Fruit fly (Drosophila melanogaster) whole organism: Measurements from ENCODE around the gene osk.

Experiments used
- CG8478 ChIP-seq: fragments of >200 bp; optimal IDR thresholded peaks from 2 replicates; lab custom pipeline; 2018; ENCODE audit warnings: inconsistent platforms
- Dll ChIP-seq: fragments of >200 bp; optimal IDR thresholded peaks from 2 replicates; lab custom pipeline; 2017
- EcR ChIP-seq, 2 experiments: fragments of >200 bp; optimal IDR thresholded peaks; 2 replicates each; lab custom pipeline; 2017; ENCODE audit warnings: missing biosample characterization in 2 of 2, missing genetic modification characterization in 2 of 2, missing genetic modification reagents in 2 of 2
- pan ChIP-seq: fragments of >200 bp; optimal IDR thresholded peaks from 2 replicates; lab custom pipeline; 2017
- psq ChIP-seq: fragments of >200 bp; optimal IDR thresholded peaks from 2 replicates; lab custom pipeline; 2017
- usp ChIP-seq: fragments of >200 bp; optimal IDR thresholded peaks from 2 replicates; lab custom pipeline; 2017; ENCODE audit warnings: missing biosample characterization, missing genetic modification characterization, mixed read lengths

osk gene

dm6 chr3R:8921880-8922279 is 13.0 kb upstream of the osk start:
- no peak for TF ChIP-seq EcR (GFP tag; optimal IDR thresholded peaks at IDR 0.05; lab: Kevin White, UChicago)
- TF ChIP-seq pan (lab: Kevin White, UChicago) = no peak
- TF ChIP-seq usp = no peak
- no peak for TF ChIP-seq Dll (lab: Kevin White, UChicago)
- no peak for TF ChIP-seq psq (lab: Kevin White, UChicago)
- TF ChIP-seq CG8478 (lab: Kevin White, UChicago) = no peak

dm6 chr3R:8922617-8923242 is 12.2 kb upstream of the osk start:
- TF ChIP-seq Dll (lab: Kevin White, UChicago) (no peak), CG8478 (lab: Kevin White, UChicago) (no peak), psq (lab: Kevin White, UChicago) (no peak), pan (lab: Kevin White, UChicago) (no peak), usp (no peak), EcR (GFP tag; optimal IDR thresholded peaks at IDR 0.05; lab: Kevin White, UChicago) (no peak)

- TF ChIP-seq psq (lab: Kevin White, UChicago) = no peak
- no peak for TF ChIP-seq usp
- TF ChIP-seq CG8478 (lab: Kevin White, UChicago) = no peak
- TF ChIP-seq Dll (lab: Kevin White, UChicago) = no peak
- no peak for TF ChIP-seq pan (lab: Kevin White, UChicago)
Measured at dm6 chr3R:8923774-8924369, 11.1 kb upstream of the osk start.

- no peak for TF ChIP-seq pan (lab: Kevin White, UChicago)
- no peak for TF ChIP-seq Dll (lab: Kevin White, UChicago)
- TF ChIP-seq psq (lab: Kevin White, UChicago) = no peak
- no peak for TF ChIP-seq usp
- TF ChIP-seq EcR (GFP tag; optimal IDR thresholded peaks at IDR 0.05; lab: Kevin White, UChicago) = no peak
- no peak for TF ChIP-seq CG8478 (lab: Kevin White, UChicago)
Measured at dm6 chr3R:8925924-8926553, 8.9 kb upstream of the osk start.

dm6 chr3R:8926554-8926951 is 8.4 kb upstream of the osk start:
- no peak for TF ChIP-seq psq (lab: Kevin White, UChicago)
- TF ChIP-seq EcR (GFP tag; optimal IDR thresholded peaks at IDR 0.05; lab: Kevin White, UChicago) = peak in 1 of 2 experiments; percentile 46

dm6 chr3R:8927052-8927816 is 7.7 kb upstream of the osk start:
- TF ChIP-seq CG8478 (lab: Kevin White, UChicago) = no peak
- no peak for TF ChIP-seq usp
- no peak for TF ChIP-seq EcR (GFP tag; optimal IDR thresholded peaks at IDR 0.05; lab: Kevin White, UChicago)
- no peak for TF ChIP-seq Dll (lab: Kevin White, UChicago)
- no peak for TF ChIP-seq psq (lab: Kevin White, UChicago)
- no peak for TF ChIP-seq pan (lab: Kevin White, UChicago)

- peak in 1 of 2 experiments; percentile 26 for TF ChIP-seq EcR (GFP tag; optimal IDR thresholded peaks at IDR 0.05; lab: Kevin White, UChicago)
- TF ChIP-seq psq (lab: Kevin White, UChicago) = no peak
Measured at dm6 chr3R:8927817-8928625, 6.9 kb upstream of the osk start.

- no peak for TF ChIP-seq Dll (lab: Kevin White, UChicago)
- no peak for TF ChIP-seq psq (lab: Kevin White, UChicago)
- TF ChIP-seq pan (lab: Kevin White, UChicago) = no peak
- TF ChIP-seq EcR (GFP tag; optimal IDR thresholded peaks at IDR 0.05; lab: Kevin White, UChicago) = no peak
- no peak for TF ChIP-seq CG8478 (lab: Kevin White, UChicago)
- TF ChIP-seq usp = no peak
Measured at dm6 chr3R:8929703-8930102, 5.2 kb upstream of the osk start.

- TF ChIP-seq usp (no peak), psq (lab: Kevin White, UChicago) (no peak), Dll (lab: Kevin White, UChicago) (no peak), pan (lab: Kevin White, UChicago) (no peak), CG8478 (lab: Kevin White, UChicago) (no peak), EcR (GFP tag; optimal IDR thresholded peaks at IDR 0.05; lab: Kevin White, UChicago) (no peak)
Measured at dm6 chr3R:8930165-8931063, 4.5 kb upstream of the osk start.

- TF ChIP-seq Dll (lab: Kevin White, UChicago) (peak; percentile 49), usp (no peak)
Measured at dm6 chr3R:8931064-8931419, 3.9 kb upstream of the osk start.
